Worm (Caenorhabditis elegans) whole organism, midembryonic: ENCODE measurements around the gene T11G6.3.

Source experiments
- T22C8.4 ChIP-seq: fragments of 200-800 bp; sonication (Bioruptor generic); IDR thresholded peaks from 2 replicates; pipeline ENCODE4 v1.3.6; 2022; ENCODE audit warnings: missing genetic modification characterization, missing compliant biosample characterization
- flt-1 ChIP-seq: fragments of 200-800 bp; sonication (Bioruptor generic); IDR thresholded peaks from 2 replicates; pipeline ENCODE4 v1.3.6; 2022; ENCODE audit warnings: missing genetic modification characterization, missing compliant biosample characterization
- klf-2 ChIP-seq: fragments of 200-800 bp; sonication (Bioruptor generic); conservative IDR thresholded peaks from 2 replicates; pipeline ENCODE4 v1.3.6; 2022; ENCODE audit warnings: missing genetic modification reagents, missing genetic modification characterization, missing compliant biosample characterization
- ref-1 ChIP-seq: fragments of 200-800 bp; sonication (Bioruptor generic); conservative IDR thresholded peaks from 2 replicates; pipeline ENCODE4 v1.3.6; 2022; ENCODE audit warnings: missing genetic modification reagents, missing genetic modification characterization, missing compliant biosample characterization
- ztf-23 ChIP-seq: fragments of 200-800 bp; sonication (Bioruptor generic); IDR thresholded peaks from 2 replicates; pipeline ENCODE4 v1.3.6; 2022; ENCODE audit warnings: missing genetic modification reagents, missing genetic modification characterization, missing compliant biosample characterization
- ztf-29 ChIP-seq: fragments of 200-800 bp; sonication (Bioruptor generic); IDR thresholded peaks from 2 replicates; pipeline ENCODE4 v1.3.6; 2022; ENCODE audit warnings: missing genetic modification reagents, missing genetic modification characterization, missing compliant biosample characterization

DNA sequence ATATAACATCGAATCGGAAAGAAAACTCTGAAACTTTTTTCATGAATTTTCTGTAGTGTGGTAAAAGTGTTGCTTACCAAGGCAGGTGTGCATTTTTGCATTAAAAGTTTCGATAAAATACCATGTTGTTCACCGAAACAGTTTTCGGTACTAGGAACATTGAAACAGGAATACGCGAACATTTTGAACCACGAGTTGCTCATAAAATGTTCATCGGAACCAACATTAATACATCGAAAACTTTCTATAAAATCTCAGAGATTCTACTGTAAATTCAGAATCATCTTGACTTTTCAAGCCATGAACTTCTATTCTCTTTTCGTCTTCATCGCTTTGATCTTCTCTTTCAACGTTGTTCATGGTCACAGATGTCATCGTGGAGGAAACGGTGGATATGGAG, 25.2 kb upstream of the T11G6.3 start, which contains the start of gene fipr-15:
- TF ChIP-seq ztf-29 (no peak), T22C8.4 (GFP tag; lab: Robert Waterston, UW) (no peak), flt-1 (GFP tag; lab: Robert Waterston, UW) (no peak), ref-1 (GFP tag; lab: Robert Waterston, UW) (no peak), klf-2 (GFP tag; lab: Robert Waterston, UW) (no peak), ztf-23 (GFP tag; lab: Robert Waterston, UW) (no peak)
